Worm (Caenorhabditis elegans) whole organism, early embryonic: ENCODE measurements around the gene F54D5.9.

ENCODE experiments used
- B0310.2 ChIP-seq: sonication (generic microtip); optimal IDR thresholded peaks from 2 replicates; lab custom pipeline; 2016; ENCODE audit warnings: mild to moderate bottlenecking, missing genetic modification characterization, missing compliant biosample characterization
- aly-1 ChIP-seq: sonication (generic microtip); optimal IDR thresholded peaks from 2 replicates; lab custom pipeline; 2016; ENCODE audit warnings: missing genetic modification characterization, missing compliant biosample characterization
- ama-1 ChIP-seq: fragments of 150-350 bp; optimal IDR thresholded peaks from 2 replicates; lab custom pipeline; 2014
- ets-7 ChIP-seq: sonication (generic microtip); optimal IDR thresholded peaks from 2 replicates; lab custom pipeline; 2016; ENCODE audit warnings: missing genotype, missing genetic modification characterization, missing compliant biosample characterization
- flt-1 ChIP-seq: fragments of 200-800 bp; sonication (Bioruptor generic); IDR thresholded peaks from 2 replicates; pipeline ENCODE4 v1.3.6; 2022; ENCODE audit warnings: missing genetic modification characterization, missing compliant biosample characterization
- hmg-4 ChIP-seq: fragments of 200-800 bp; sonication (Bioruptor generic); optimal IDR thresholded peaks from 2 replicates; lab custom pipeline; 2018; ENCODE audit warnings: mild to moderate bottlenecking, missing genetic modification characterization, missing compliant biosample characterization
- hnd-1 ChIP-seq: sonication (generic microtip); optimal IDR thresholded peaks from 2 replicates; lab custom pipeline; 2016; ENCODE audit warnings: missing genetic modification characterization, missing compliant biosample characterization
- sea-1 ChIP-seq: fragments of 200-800 bp; sonication (Bioruptor generic); conservative IDR thresholded peaks from 2 replicates; pipeline ENCODE4 v1.3.6; 2022; ENCODE audit warnings: missing genetic modification characterization, missing compliant biosample characterization

ce11 chrII:11533716-11534115, 10.9 kb downstream of the F54D5.9 start, which contains the start of gene mdt-8:
- no peak for TF ChIP-seq hnd-1
- no peak for TF ChIP-seq aly-1
- no peak for TF ChIP-seq ama-1
- TF ChIP-seq ets-7: no peak
- no peak for TF ChIP-seq sea-1 (GFP tag; lab: Robert Waterston, UW)
- no peak for TF ChIP-seq B0310.2 (tag; lab: Kevin White, UChicago)
- TF ChIP-seq hmg-4 (GFP tag; lab: Kevin White, UChicago): no peak
- no peak for TF ChIP-seq flt-1
